Fruit fly (Drosophila melanogaster) whole organism, adult: ENCODE data around the gene Ctr1C.

Experiments used
- CG14711 ChIP-seq: fragments of 200-800 bp; sonication (Bioruptor generic); optimal IDR thresholded peaks from 2 replicates; lab custom pipeline; 2018; ENCODE audit warnings: missing biosample characterization, mild to moderate bottlenecking, missing genetic modification characterization, moderate library complexity
- CG7101 ChIP-seq: fragments of 200-800 bp; sonication (Bioruptor generic); optimal IDR thresholded peaks from 2 replicates; lab custom pipeline; 2018; ENCODE audit warnings: missing biosample characterization, mild to moderate bottlenecking, missing genetic modification characterization, moderate library complexity
- cnc ChIP-seq, 2 experiments: fragments of >200 bp; optimal IDR thresholded peaks; 2 replicates each; lab custom pipeline; 2017

- no peak for TF ChIP-seq CG14711 (tag; lab: Kevin White, UChicago)
- TF ChIP-seq CG7101 (tag; lab: Kevin White, UChicago) = no peak
- TF ChIP-seq cnc (optimal IDR thresholded peaks at IDR 0.05; lab: Kevin White, UChicago) = no peak
Measured at dm6 chr3R:30959400-30959799, 4.7 kb downstream of the Ctr1C start, which contains the start of gene CG15548.
